Worm (Caenorhabditis elegans) whole organism, L4/young adult: ENCODE measurements around the gene T26E4.2.
"Not testable (repeated sequence)": the region's sequence is repeated elsewhere in the genome, so short reads cannot be mapped to it uniquely, and the experiment has no call there.

Source experiments
- W03F9.2 ChIP-seq: fragments of 150-350 bp; optimal IDR thresholded peaks from 2 replicates; lab custom pipeline; 2014; ENCODE audit warnings: missing biosample characterization, missing genetic modification characterization
- dao-5 ChIP-seq: sonication (generic microtip); optimal IDR thresholded peaks from 2 replicates; lab custom pipeline; 2016; ENCODE audit warnings: missing genotype, missing genetic modification characterization, moderate library complexity, missing compliant biosample characterization
- him-1 ChIP-seq: sonication (generic microtip); optimal IDR thresholded peaks from 2 replicates; lab custom pipeline; 2016; ENCODE audit warnings: missing genotype, missing genetic modification reagents, missing genetic modification characterization, missing compliant biosample characterization

Gene T26E4.2

ce11 chrV:15781086-15781485, at the start of gene T26E4.2:
Gene T26E4.2 (plus strand): TSS chrV:15781386.
- TF ChIP-seq dao-5 (tag; lab: Kevin White, UChicago) (no peak), W03F9.2 (tag; lab: Kevin White, UChicago) (no peak), him-1 (no peak)

ce11 chrV:15732209-15732608, 49.0 kb upstream of the T26E4.2 start, which contains the start of gene str-38:
Gene str-38 (minus strand): TSS chrV:15732309.
- TF ChIP-seq dao-5 (tag; lab: Kevin White, UChicago), result no peak
- TF ChIP-seq W03F9.2 (tag; lab: Kevin White, UChicago), result no peak
- TF ChIP-seq him-1, result no peak

ce11 chrV:15733020-15733419, 48.2 kb upstream of the T26E4.2 start:
- TF ChIP-seq him-1, result no peak
- no peak for TF ChIP-seq dao-5 (tag; lab: Kevin White, UChicago)
- no peak for TF ChIP-seq W03F9.2 (tag; lab: Kevin White, UChicago)

ce11 chrV:15733568-15733967, 47.6 kb upstream of the T26E4.2 start, which contains the start of gene T23D5.3:
Gene T23D5.3 (minus strand): TSS chrV:15733668.
- TF ChIP-seq him-1 (no peak), W03F9.2 (tag; lab: Kevin White, UChicago) (no peak), dao-5 (tag; lab: Kevin White, UChicago) (no peak)

ce11 chrV:15735720-15736119, 45.5 kb upstream of the T26E4.2 start, which contains the start of gene str-27:
Gene str-27 (minus strand): TSS chrV:15735820.
- TF ChIP-seq dao-5 (tag; lab: Kevin White, UChicago) (no peak), him-1 (no peak), W03F9.2 (tag; lab: Kevin White, UChicago) (no peak)

ce11 chrV:15741851-15742250, 39.3 kb upstream of the T26E4.2 start, which contains the start of gene str-18:
Gene str-18 (minus strand): TSS chrV:15741951.
- TF ChIP-seq W03F9.2 (tag; lab: Kevin White, UChicago), result no peak
- TF ChIP-seq him-1, result no peak
- TF ChIP-seq dao-5 (tag; lab: Kevin White, UChicago), result no peak

ce11 chrV:15744366-15744765, 36.8 kb upstream of the T26E4.2 start, which contains the start of gene str-19:
Gene str-19 (minus strand): TSS chrV:15744466.
- not testable (repeated sequence) for TF ChIP-seq him-1; W03F9.2 (tag; lab: Kevin White, UChicago); dao-5 (tag; lab: Kevin White, UChicago)

ce11 chrV:15748343-15748742, 32.8 kb upstream of the T26E4.2 start, which contains the start of gene T23D5.8:
Gene T23D5.8 (minus strand): TSS chrV:15748443.
- TF ChIP-seq dao-5 (tag; lab: Kevin White, UChicago); him-1; W03F9.2 (tag; lab: Kevin White, UChicago): not testable (repeated sequence)

- TF ChIP-seq him-1, result no peak
- TF ChIP-seq W03F9.2 (tag; lab: Kevin White, UChicago), result no peak
- no peak for TF ChIP-seq dao-5 (tag; lab: Kevin White, UChicago)
These were observed 31.1 kb upstream of the T26E4.2 start, which contains the start of gene str-6 for ce11 chrV:15750130-15750529. Gene str-6 (minus strand): TSS chrV:15750230.

ce11 chrV:15752049-15752448, 29.1 kb upstream of the T26E4.2 start, which contains the start of gene str-43:
Gene str-43 (minus strand): TSS chrV:15752149.
- TF ChIP-seq W03F9.2 (tag; lab: Kevin White, UChicago), result no peak
- no peak for TF ChIP-seq him-1

ce11 chrV:15752941-15753340, 28.2 kb upstream of the T26E4.2 start, which contains the start of gene str-5:
Gene str-5 (plus strand): TSS chrV:15753241.
- TF ChIP-seq W03F9.2 (tag; lab: Kevin White, UChicago); dao-5 (tag; lab: Kevin White, UChicago); him-1: not testable (repeated sequence)

ce11 chrV:15754731-15755130, 26.5 kb upstream of the T26E4.2 start, which contains the start of gene str-8:
Gene str-8 (plus strand): TSS chrV:15755031.
- TF ChIP-seq W03F9.2 (tag; lab: Kevin White, UChicago); dao-5 (tag; lab: Kevin White, UChicago); him-1: not testable (repeated sequence)

ce11 chrV:15757645-15758044, 23.5 kb upstream of the T26E4.2 start:
- no peak for TF ChIP-seq W03F9.2 (tag; lab: Kevin White, UChicago)
- TF ChIP-seq him-1, result no peak
- TF ChIP-seq dao-5 (tag; lab: Kevin White, UChicago), result no peak

- TF ChIP-seq W03F9.2 (tag; lab: Kevin White, UChicago), result no peak
- TF ChIP-seq him-1, result no peak
- no peak for TF ChIP-seq dao-5 (tag; lab: Kevin White, UChicago)
These were observed 22.7 kb upstream of the T26E4.2 start, which contains the start of gene str-9 for ce11 chrV:15758449-15758848. Gene str-9 (plus strand): TSS chrV:15758749.
